Worm (Caenorhabditis elegans) whole organism, L3 larva: Measurements from ENCODE around the gene R09A8.5.

Experiments used
- ZK546.5 ChIP-seq: sonication (generic microtip); optimal IDR thresholded peaks from 2 replicates; lab custom pipeline; 2017; ENCODE audit warnings: missing biosample characterization, missing genetic modification characterization
- daf-12 ChIP-seq: fragments of 150-350 bp; optimal IDR thresholded peaks from 2 replicates; lab custom pipeline; 2014; ENCODE audit warnings: missing biosample characterization, missing genetic modification reagents, missing genetic modification characterization
- elt-1 ChIP-seq: fragments of 150-350 bp; optimal IDR thresholded peaks from 2 replicates; lab custom pipeline; 2014; ENCODE audit warnings: missing biosample characterization, missing genetic modification characterization
- elt-3 ChIP-seq, 3 experiments: fragments of 150-350 bp in 1 of 3; sonication (generic microtip) in 2 of 3; optimal IDR thresholded peaks; 2 replicates in 2 of 3; 4 replicates in 1 of 3; lab custom pipeline; 2014 to 2017; ENCODE audit warnings: missing biosample characterization in 3 of 3, missing genetic modification characterization in 3 of 3
- lin-39 ChIP-seq: fragments of 150-350 bp; optimal IDR thresholded peaks from 2 replicates; lab custom pipeline; 2018; ENCODE audit warnings: missing biosample characterization, missing genetic modification reagents, missing genetic modification characterization
- lsy-12 ChIP-seq: sonication (generic microtip); optimal IDR thresholded peaks from 2 replicates; lab custom pipeline; 2016; ENCODE audit warnings: mild to moderate bottlenecking, missing genetic modification characterization, missing compliant biosample characterization
- nfya-1 ChIP-seq: sonication (generic microtip); optimal IDR thresholded peaks from 2 replicates; lab custom pipeline; 2017; ENCODE audit warnings: missing genetic modification characterization, mild to moderate bottlenecking, missing compliant biosample characterization, antibody characterized with exemption, moderate library complexity; ENCODE audit not compliant: insufficient read depth
- nhr-11 ChIP-seq: fragments of 150-350 bp; optimal IDR thresholded peaks from 2 replicates; lab custom pipeline; 2014; ENCODE audit warnings: missing biosample characterization, missing genetic modification characterization
- nhr-43 ChIP-seq: sonication (generic microtip); optimal IDR thresholded peaks from 2 replicates; lab custom pipeline; 2016; ENCODE audit warnings: mild to moderate bottlenecking, missing genetic modification characterization, missing compliant biosample characterization; ENCODE audit not compliant: poor library complexity, severe bottlenecking
- pqm-1 ChIP-seq: fragments of 150-350 bp; optimal IDR thresholded peaks from 2 replicates; lab custom pipeline; 2017; ENCODE audit warnings: missing biosample characterization, missing genetic modification characterization, inconsistent platforms
- unc-62 ChIP-seq: fragments of 150-350 bp; sonication (generic microtip); optimal IDR thresholded peaks from 4 replicates; lab custom pipeline; 2014; ENCODE audit warnings: missing biosample characterization, missing genetic modification reagents, missing genetic modification characterization

R09A8.5 gene

DNA sequence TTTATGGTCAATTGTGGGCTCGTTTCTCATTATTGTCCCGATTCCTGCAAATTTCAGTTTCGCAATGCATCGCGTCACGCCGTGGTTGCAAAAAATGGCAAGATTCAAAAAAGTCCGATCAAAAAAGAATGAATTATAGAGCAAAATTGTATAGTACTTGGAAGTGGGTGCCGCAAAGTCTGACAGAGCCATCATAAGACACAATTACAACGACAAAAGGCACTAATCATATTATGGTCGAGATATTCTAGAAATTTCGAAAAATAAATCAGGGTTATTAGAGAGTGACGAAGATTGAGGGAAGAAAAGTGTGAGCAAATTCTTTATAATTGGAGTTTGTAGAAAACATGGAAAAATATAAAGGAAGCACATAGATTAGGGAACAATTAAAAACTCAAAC, 45.1 kb downstream of the R09A8.5 start:
- TF ChIP-seq nhr-43 (tag; lab: Kevin White, UChicago) = no peak
- TF ChIP-seq ZK546.5 (tag; lab: Kevin White, UChicago) = no peak
- no peak for TF ChIP-seq elt-3 (tag; optimal IDR thresholded peaks at IDR 0.05; lab: Kevin White, UChicago)
- no peak for TF ChIP-seq unc-62 (GFP tag; lab: Kevin White, UChicago)
- TF ChIP-seq pqm-1 = no peak
- no peak for TF ChIP-seq lsy-12 (tag; lab: Kevin White, UChicago)

DNA sequence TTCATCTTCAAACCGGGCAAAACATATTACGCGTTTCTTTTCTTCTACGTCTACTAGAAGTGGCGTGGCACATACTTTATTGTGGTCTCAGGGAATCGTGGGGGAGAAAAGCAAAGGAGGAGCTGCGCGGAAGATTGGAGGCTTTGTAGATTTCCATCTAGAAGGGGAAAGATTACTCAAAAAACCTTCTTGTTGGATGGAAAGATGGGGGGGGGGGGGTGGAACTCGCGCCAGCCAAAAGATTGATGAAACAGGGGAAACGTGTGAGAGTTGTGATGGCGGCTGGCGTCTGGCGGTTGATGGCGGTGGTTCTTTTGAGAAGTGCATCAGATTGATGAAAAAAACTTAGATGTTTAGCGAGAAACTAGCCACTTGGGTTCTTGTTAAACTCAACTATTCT, 50.9 kb downstream of the R09A8.5 start:
- no peak for TF ChIP-seq daf-12 (tag; lab: Kevin White, UChicago)
- peak; percentile 52 for TF ChIP-seq elt-1 (tag; lab: Kevin White, UChicago)
- TF ChIP-seq lin-39 (tag; lab: Kevin White, UChicago) = peak; percentile 30
- TF ChIP-seq nhr-11 (tag; lab: Kevin White, UChicago) = no peak
- TF ChIP-seq elt-3 (tag; optimal IDR thresholded peaks at IDR 0.05; lab: Kevin White, UChicago) = no peak
- peak; percentile 16 for TF ChIP-seq nfya-1 (tag; lab: Kevin White, UChicago)
